Worm (Caenorhabditis elegans) whole organism, L4 larva: ENCODE results near the gene srd-74.

Experiments
- D1046.2 ChIP-seq: fragments of 200-800 bp; sonication (Bioruptor generic); IDR thresholded peaks from 2 replicates; pipeline ENCODE4 v1.3.6; 2022; ENCODE audit warnings: missing genetic modification characterization, missing compliant biosample characterization
- F37D6.2 ChIP-seq: sonication (generic microtip); optimal IDR thresholded peaks from 2 replicates; lab custom pipeline; 2016; ENCODE audit warnings: mild to moderate bottlenecking, missing genetic modification characterization, missing compliant biosample characterization
- F49E8.2 ChIP-seq: sonication (generic microtip); optimal IDR thresholded peaks from 2 replicates; lab custom pipeline; 2016; ENCODE audit warnings: missing compliant biosample characterization, mild to moderate bottlenecking, missing genetic modification characterization, borderline replicate concordance
- Y105C5A.15 ChIP-seq: fragments of 200-800 bp; sonication (Bioruptor generic); IDR thresholded peaks from 2 replicates; pipeline ENCODE4 v1.3.6; 2022; ENCODE audit warnings: missing genetic modification characterization, missing compliant biosample characterization
- Y48G9A.11 ChIP-seq: fragments of 200-800 bp; sonication (Bioruptor generic); IDR thresholded peaks from 2 replicates; pipeline ENCODE4 v1.3.6; 2022; ENCODE audit warnings: missing genetic modification reagents, missing genetic modification characterization, missing compliant biosample characterization
- aha-1 ChIP-seq: fragments of 150-350 bp; peaks from one replicate; lab custom pipeline; 2014; ENCODE audit warnings: missing biosample characterization, missing genetic modification characterization
- aly-2 ChIP-seq: sonication (generic microtip); optimal IDR thresholded peaks from 2 replicates; lab custom pipeline; 2018; ENCODE audit warnings: missing biosample characterization, missing genetic modification characterization
- arid-1 ChIP-seq: fragments of 200-800 bp; sonication (Bioruptor generic); conservative IDR thresholded peaks from 2 replicates; pipeline ENCODE4 v1.3.6; 2022; ENCODE audit warnings: missing genetic modification reagents, missing genetic modification characterization, missing compliant biosample characterization
- ceh-28 ChIP-seq: fragments of 150-350 bp; optimal IDR thresholded peaks from 2 replicates; lab custom pipeline; 2014; ENCODE audit warnings: missing biosample characterization, missing genetic modification reagents, missing genetic modification characterization
- ceh-62 ChIP-seq: sonication (generic microtip); optimal IDR thresholded peaks from 2 replicates; lab custom pipeline; 2017; ENCODE audit warnings: missing biosample characterization, missing genetic modification characterization
- daf-16 ChIP-seq, 3 experiments: sonication (generic microtip); optimal IDR thresholded peaks; 2 replicates each; lab custom pipeline; 2016 to 2017; ENCODE audit warnings: missing genetic modification characterization in 3 of 3, missing genetic modification reagents in 3 of 3, mild to moderate bottlenecking in 2 of 3, missing compliant biosample characterization in 2 of 3, missing biosample characterization in 1 of 3, moderate library complexity in 1 of 3
- dpl-1 ChIP-seq: fragments of 150-350 bp; optimal IDR thresholded peaks from 2 replicates; lab custom pipeline; 2014; ENCODE audit warnings: missing biosample characterization, missing genetic modification reagents, missing genetic modification characterization
- duxl-1 ChIP-seq: sonication (generic microtip); optimal IDR thresholded peaks from 2 replicates; lab custom pipeline; 2016; ENCODE audit warnings: mild to moderate bottlenecking, missing genetic modification characterization, moderate library complexity, missing compliant biosample characterization; ENCODE audit not compliant: poor library complexity
- dve-1 ChIP-seq: sonication (generic microtip); optimal IDR thresholded peaks from 2 replicates; lab custom pipeline; 2017; ENCODE audit warnings: antibody characterized with exemption, mild to moderate bottlenecking, missing genetic modification characterization, missing compliant biosample characterization; ENCODE audit not compliant: insufficient read depth
- egl-27 ChIP-seq: sonication (generic microtip); optimal IDR thresholded peaks from 3 replicates; lab custom pipeline; 2017; ENCODE audit warnings: missing biosample characterization, missing genetic modification reagents, missing genetic modification characterization
- fos-1 ChIP-seq: fragments of 150-350 bp; optimal IDR thresholded peaks from 2 replicates; lab custom pipeline; 2014; ENCODE audit warnings: missing biosample characterization, missing genetic modification characterization
- hlh-11 ChIP-seq: fragments of 200-800 bp; sonication (Bioruptor generic); optimal IDR thresholded peaks from 2 replicates; lab custom pipeline; 2018; ENCODE audit warnings: mild to moderate bottlenecking, missing genetic modification characterization, missing compliant biosample characterization
- hlh-30 ChIP-seq: sonication (generic microtip); optimal IDR thresholded peaks from 2 replicates; lab custom pipeline; 2017; ENCODE audit warnings: antibody characterized with exemption, mild to moderate bottlenecking, missing genetic modification characterization, missing compliant biosample characterization; ENCODE audit not compliant: insufficient read depth
- jun-1 ChIP-seq: fragments of 150-350 bp; optimal IDR thresholded peaks from 2 replicates; lab custom pipeline; 2014; ENCODE audit warnings: missing biosample characterization, missing genetic modification reagents, missing genetic modification characterization
- lim-7 ChIP-seq: fragments of 200-800 bp; sonication (Bioruptor generic); IDR thresholded peaks from 2 replicates; pipeline ENCODE4 v1.3.6; 2022; ENCODE audit warnings: missing genetic modification characterization, missing compliant biosample characterization
- lin-29 ChIP-seq: fragments of 200-800 bp; sonication (Bioruptor generic); IDR thresholded peaks from 2 replicates; pipeline ENCODE4 v1.3.6; 2022; ENCODE audit warnings: missing genetic modification reagents, missing genetic modification characterization, missing compliant biosample characterization
- lin-38 ChIP-seq: fragments of 200-800 bp; sonication (Bioruptor generic); IDR thresholded peaks from 2 replicates; pipeline ENCODE4 v1.3.6; 2022; ENCODE audit warnings: missing genetic modification reagents, missing genetic modification characterization, missing compliant biosample characterization
- mes-2 ChIP-seq: sonication (generic microtip); optimal IDR thresholded peaks from 2 replicates; lab custom pipeline; 2016; ENCODE audit warnings: missing genotype, mild to moderate bottlenecking, missing genetic modification characterization, missing compliant biosample characterization; ENCODE audit not compliant: poor library complexity, severe bottlenecking
- nhr-10 ChIP-seq: fragments of 150-350 bp; optimal IDR thresholded peaks from 2 replicates; lab custom pipeline; 2014; ENCODE audit warnings: missing biosample characterization, missing genetic modification characterization
- nhr-102 ChIP-seq: sonication (generic microtip); optimal IDR thresholded peaks from 2 replicates; lab custom pipeline; 2016; ENCODE audit warnings: mild to moderate bottlenecking, missing genetic modification characterization, moderate library complexity, missing compliant biosample characterization
- nhr-111 ChIP-seq: fragments of 200-800 bp; sonication (Bioruptor generic); optimal IDR thresholded peaks from 2 replicates; lab custom pipeline; 2018; ENCODE audit warnings: mild to moderate bottlenecking, missing genetic modification characterization, missing compliant biosample characterization
- nhr-237 ChIP-seq: sonication (generic microtip); optimal IDR thresholded peaks from 2 replicates; lab custom pipeline; 2017; ENCODE audit warnings: missing biosample characterization, missing genetic modification characterization
- nhr-25 ChIP-seq: sonication (generic microtip); optimal IDR thresholded peaks from 2 replicates; lab custom pipeline; 2017; ENCODE audit warnings: missing genetic modification characterization, mild to moderate bottlenecking, missing compliant biosample characterization, antibody characterized with exemption, moderate library complexity, borderline replicate concordance; ENCODE audit not compliant: insufficient read depth
- nhr-28 ChIP-seq: fragments of 150-350 bp; optimal IDR thresholded peaks from 2 replicates; lab custom pipeline; 2014; ENCODE audit warnings: missing biosample characterization, missing genetic modification characterization
- nhr-41 ChIP-seq: fragments of 200-800 bp; sonication (Bioruptor generic); IDR thresholded peaks from 2 replicates; pipeline ENCODE4 v1.3.6; 2022; ENCODE audit warnings: missing genetic modification reagents, missing genetic modification characterization, missing compliant biosample characterization
- nhr-42 ChIP-seq: fragments of 200-800 bp; sonication (Bioruptor generic); IDR thresholded peaks from 2 replicates; pipeline ENCODE4 v1.3.6; 2022; ENCODE audit warnings: missing genetic modification characterization, missing compliant biosample characterization
- nhr-48 ChIP-seq: sonication (generic microtip); optimal IDR thresholded peaks from 2 replicates; lab custom pipeline; 2016; ENCODE audit warnings: mild to moderate bottlenecking, missing genetic modification characterization, missing compliant biosample characterization
- nhr-76 ChIP-seq: fragments of 150-350 bp; optimal IDR thresholded peaks from 2 replicates; lab custom pipeline; 2014; ENCODE audit warnings: missing biosample characterization, missing genetic modification characterization
- php-3 ChIP-seq: fragments of 200-800 bp; sonication (Bioruptor generic); IDR thresholded peaks from 2 replicates; pipeline ENCODE4 v1.3.6; 2022; ENCODE audit warnings: missing genetic modification reagents, missing genetic modification characterization, missing compliant biosample characterization
- pqm-1 ChIP-seq: sonication (generic microtip); optimal IDR thresholded peaks from 2 replicates; lab custom pipeline; 2017; ENCODE audit warnings: missing biosample characterization, missing genetic modification characterization
- rbr-2 ChIP-seq: sonication (generic microtip); optimal IDR thresholded peaks from 2 replicates; lab custom pipeline; 2016; ENCODE audit warnings: missing genotype, missing genetic modification characterization, missing compliant biosample characterization
- saeg-2 ChIP-seq: fragments of 200-800 bp; sonication (Bioruptor generic); IDR thresholded peaks from 2 replicates; pipeline ENCODE4 v1.3.6; 2022; ENCODE audit warnings: missing genetic modification reagents, missing genetic modification characterization, missing compliant biosample characterization
- sdz-12 ChIP-seq: fragments of 200-800 bp; sonication (Bioruptor generic); optimal IDR thresholded peaks from 2 replicates; lab custom pipeline; 2018; ENCODE audit warnings: mild to moderate bottlenecking, missing genetic modification characterization, missing compliant biosample characterization
- snpc-4 ChIP-seq: fragments of 150-350 bp; optimal IDR thresholded peaks from 2 replicates; lab custom pipeline; 2014; ENCODE audit warnings: missing biosample characterization, missing genetic modification characterization
- spr-1 ChIP-seq: sonication (generic microtip); optimal IDR thresholded peaks from 2 replicates; lab custom pipeline; 2016; ENCODE audit warnings: mild to moderate bottlenecking, missing genetic modification characterization, missing compliant biosample characterization
- spr-3 ChIP-seq: fragments of 200-800 bp; sonication (Bioruptor generic); optimal IDR thresholded peaks from 2 replicates; lab custom pipeline; 2018; ENCODE audit warnings: mild to moderate bottlenecking, missing genetic modification characterization, missing compliant biosample characterization
- tag-97 ChIP-seq: fragments of 200-800 bp; sonication (Bioruptor generic); IDR thresholded peaks from 2 replicates; pipeline ENCODE4 v1.3.6; 2022; ENCODE audit warnings: missing genetic modification characterization, missing compliant biosample characterization
- unc-130 ChIP-seq: sonication (generic microtip); optimal IDR thresholded peaks from 2 replicates; lab custom pipeline; 2016; ENCODE audit warnings: missing genetic modification reagents, missing genetic modification characterization, missing compliant biosample characterization
- zfp-2 ChIP-seq: sonication (generic microtip); optimal IDR thresholded peaks from 2 replicates; lab custom pipeline; 2016; ENCODE audit warnings: mild to moderate bottlenecking, missing genetic modification characterization, missing compliant biosample characterization
- zip-2 ChIP-seq: fragments of 150-350 bp; optimal IDR thresholded peaks from 2 replicates; lab custom pipeline; 2014; ENCODE audit warnings: missing biosample characterization, missing genetic modification characterization
- ztf-11 ChIP-seq: fragments of 150-350 bp; optimal IDR thresholded peaks from 2 replicates; lab custom pipeline; 2014; ENCODE audit warnings: missing biosample characterization, missing genetic modification characterization

The srd-74 gene

ce11 chrIII:11811839-11812238 lies 29.9 kb downstream of the srd-74 start (continued):
- TF ChIP-seq arid-1 (GFP tag; lab: Robert Waterston, UW) (no peak), hlh-11 (peak; percentile 43), zip-2 (tag; lab: Kevin White, UChicago) (no peak), spr-1 (tag; lab: Kevin White, UChicago) (no peak), ztf-11 (tag; lab: Kevin White, UChicago) (no peak), egl-27 (tag; lab: Kevin White, UChicago) (no peak), lin-29 (GFP tag; lab: Robert Waterston, UW) (no peak), ceh-62 (tag; lab: Kevin White, UChicago) (no peak), pqm-1 (tag; lab: Kevin White, UChicago) (no peak), nhr-237 (tag; lab: Kevin White, UChicago) (no peak)

ce11 chrIII:11814653-11815052 lies 32.8 kb downstream of the srd-74 start:
- TF ChIP-seq nhr-76 (tag; lab: Kevin White, UChicago), result no peak
- TF ChIP-seq D1046.2 (GFP tag; lab: Robert Waterston, UW), result no peak
- TF ChIP-seq nhr-48, result no peak
- no peak for TF ChIP-seq tag-97
- TF ChIP-seq dpl-1 (GFP tag; lab: Kevin White, UChicago), result no peak
- no peak for TF ChIP-seq F49E8.2 (tag; lab: Kevin White, UChicago)
- no peak for TF ChIP-seq aly-2 (tag; lab: Kevin White, UChicago)
- peak; percentile 17 for TF ChIP-seq nhr-28 (tag; lab: Kevin White, UChicago)
- TF ChIP-seq nhr-10, result no peak
- TF ChIP-seq Y48G9A.11 (GFP tag; lab: Robert Waterston, UW), result no peak
- TF ChIP-seq ceh-28, result no peak
- TF ChIP-seq egl-27 (tag; lab: Kevin White, UChicago), result no peak
- TF ChIP-seq nhr-111 (GFP tag; lab: Kevin White, UChicago), result no peak
- TF ChIP-seq nhr-25 (tag; lab: Kevin White, UChicago), result peak; percentile 78
- no peak for TF ChIP-seq hlh-30 (tag; lab: Kevin White, UChicago)
- no peak for TF ChIP-seq spr-1 (tag; lab: Kevin White, UChicago)

ce11 chrIII:11816523-11817003 lies 34.7 kb downstream of the srd-74 start, which contains the start of gene C18D11.1:
Gene C18D11.1, plus strand, starts transcription at chrIII:11816573.
- TF ChIP-seq mes-2 (tag; lab: Kevin White, UChicago) (no peak), lim-7 (GFP tag; lab: Robert Waterston, UW) (no peak), Y105C5A.15 (GFP tag; lab: Robert Waterston, UW) (no peak), rbr-2 (tag; lab: Kevin White, UChicago) (no peak), duxl-1 (tag; lab: Kevin White, UChicago) (no peak), F37D6.2 (tag; lab: Kevin White, UChicago) (no peak), unc-130 (no peak)

- TF ChIP-seq hlh-30 (tag; lab: Kevin White, UChicago) (no peak), D1046.2 (GFP tag; lab: Robert Waterston, UW) (no peak), nhr-76 (tag; lab: Kevin White, UChicago) (no peak), zfp-2 (tag; lab: Kevin White, UChicago) (no peak), jun-1 (tag; lab: Kevin White, UChicago) (no peak), lin-38 (GFP tag; lab: Robert Waterston, UW) (no peak), nhr-41 (no peak), nhr-42 (GFP tag; lab: Robert Waterston, UW) (no peak), hlh-11 (no peak), spr-3 (GFP tag; lab: Kevin White, UChicago) (no peak), nhr-102 (tag; lab: Kevin White, UChicago) (no peak), aha-1 (no peak), sdz-12 (no peak), dve-1 (tag; lab: Kevin White, UChicago) (no peak), nhr-28 (tag; lab: Kevin White, UChicago) (no peak), saeg-2 (no peak), Y48G9A.11 (GFP tag; lab: Robert Waterston, UW) (no peak), daf-16 (GFP tag; optimal IDR thresholded peaks at IDR 0.05; lab: Kevin White, UChicago) (no peak), daf-16 (tag; optimal IDR thresholded peaks at IDR 0.05; lab: Kevin White, UChicago) (peak; percentile 3), php-3 (GFP tag; lab: Robert Waterston, UW) (no peak), snpc-4 (peak; percentile 26), fos-1 (no peak)
These were observed 36.0 kb downstream of the srd-74 start for ce11 chrIII:11817865-11818264.
